Fruit fly (Drosophila melanogaster) whole organism: ENCODE measurements around the gene E2f1.

ENCODE experiments used
- CG8478 ChIP-seq: fragments of >200 bp; optimal IDR thresholded peaks from 2 replicates; lab custom pipeline; 2018; ENCODE audit warnings: inconsistent platforms
- EcR ChIP-seq, 2 experiments: fragments of >200 bp; optimal IDR thresholded peaks; 2 replicates each; lab custom pipeline; 2017; ENCODE audit warnings: missing biosample characterization in 2 of 2, missing genetic modification characterization in 2 of 2, missing genetic modification reagents in 2 of 2
- pan ChIP-seq: fragments of >200 bp; optimal IDR thresholded peaks from 2 replicates; lab custom pipeline; 2017
- psq ChIP-seq: fragments of >200 bp; optimal IDR thresholded peaks from 2 replicates; lab custom pipeline; 2017

- TF ChIP-seq CG8478 (lab: Kevin White, UChicago) (no peak), psq (no peak), EcR (GFP tag; optimal IDR thresholded peaks at IDR 0.05; lab: Kevin White, UChicago) (no peak), pan (no peak)
Observed at dm6 chr3R:21604564-21604963, 56.1 kb downstream of the E2f1 start.
